Fruit fly (Drosophila melanogaster): ENCODE results near the gene CG4669.

Gene CG4669

DNA sequence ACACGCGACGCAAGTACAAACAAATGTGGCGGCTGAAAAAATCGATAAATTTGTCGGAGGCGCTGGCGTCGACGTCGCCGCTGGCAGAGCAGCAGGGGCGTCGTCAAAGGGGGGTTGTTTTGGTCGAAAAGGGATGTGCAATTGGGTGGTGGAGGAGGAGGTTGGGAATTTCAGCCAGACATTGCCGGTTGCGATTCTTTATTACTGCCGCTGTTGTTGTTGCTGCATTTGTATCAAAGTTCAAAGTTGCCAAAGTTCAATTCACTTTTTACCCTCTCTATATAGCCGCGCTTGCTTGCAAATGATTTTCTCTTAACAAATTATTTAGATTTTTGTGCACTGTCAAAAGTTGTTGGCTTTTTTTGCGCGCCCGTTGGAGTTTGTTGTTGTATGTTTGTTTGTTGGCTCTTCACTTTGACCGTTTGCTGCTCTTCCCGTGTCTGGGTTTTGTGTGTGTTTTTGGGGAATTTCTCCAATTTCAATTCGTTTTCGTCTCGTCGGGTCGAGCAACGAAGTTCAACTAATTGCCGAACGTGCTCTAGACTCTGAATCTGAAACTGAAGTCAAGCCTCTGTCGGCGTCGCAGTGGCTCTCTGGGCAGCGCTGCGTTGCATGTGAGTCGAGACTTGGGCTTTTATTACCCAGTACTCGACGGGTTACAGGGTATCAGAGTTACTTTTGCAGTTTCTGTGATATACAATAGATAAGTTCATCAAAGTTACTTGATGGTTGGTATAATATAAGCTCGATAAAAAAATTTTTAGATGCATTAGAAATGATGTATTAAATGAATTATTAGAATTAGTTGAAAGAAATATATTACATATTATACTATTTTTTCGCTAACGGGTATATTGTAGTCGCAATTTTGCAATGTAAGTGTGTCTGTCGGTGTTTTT lies 13.9 kb downstream of the CG4669 start (continued):
- no peak for TF ChIP-seq ss (GFP tag; optimal IDR thresholded peaks at IDR 0.05)
- peak; percentile 88 for TF ChIP-seq CG4318 (GFP tag; optimal IDR thresholded peaks at IDR 0.05)
- TF ChIP-seq dac (GFP tag; optimal IDR thresholded peaks at IDR 0.05): peak; percentile 86
- peak; percentile 36 for TF ChIP-seq dsx (GFP tag; optimal IDR thresholded peaks at IDR 0.05; ENCODE audit: poor library complexity, severe bottlenecking)
- TF ChIP-seq Smox (GFP tag; optimal IDR thresholded peaks at IDR 0.05): peak; percentile 62
- no peak for TF ChIP-seq Hr38 (GFP tag; optimal IDR thresholded peaks at IDR 0.05)
- TF ChIP-seq Gug (GFP tag; IDR thresholded peaks at IDR 0.05): peak; percentile 84
- TF ChIP-seq CG9139 (GFP tag; optimal IDR thresholded peaks at IDR 0.05): no peak
- peak; percentile 11 for TF ChIP-seq Blimp-1 (GFP tag; optimal IDR thresholded peaks at IDR 0.05)
- peak; percentile 73 for TF ChIP-seq Ets21C (GFP tag; optimal IDR thresholded peaks at IDR 0.05)
- peak; percentile 86 for TF ChIP-seq eg (GFP tag; IDR thresholded peaks at IDR 0.05)
- peak; percentile 38 for TF ChIP-seq vri (GFP tag; optimal IDR thresholded peaks at IDR 0.05)
- TF ChIP-seq svp (GFP tag): peak; percentile 89
- TF ChIP-seq fkh (GFP tag; optimal IDR thresholded peaks at IDR 0.05): peak; percentile 23
- peak; percentile 64 for TF ChIP-seq topi (GFP tag; optimal IDR thresholded peaks at IDR 0.05)
- TF ChIP-seq CG8632 (GFP tag; optimal IDR thresholded peaks at IDR 0.05): peak; percentile 25
- no peak for TF ChIP-seq CG6854 (GFP tag; optimal IDR thresholded peaks at IDR 0.05)
- TF ChIP-seq Lpt (GFP tag; optimal IDR thresholded peaks at IDR 0.05): peak; percentile 72
- TF ChIP-seq Ets96B (tag; optimal IDR thresholded peaks at IDR 0.05): peak; percentile 26
- no peak for TF ChIP-seq Eip93F (GFP tag; optimal IDR thresholded peaks at IDR 0.05)
- peak; percentile 68 for TF ChIP-seq acj6 (GFP tag; optimal IDR thresholded peaks at IDR 0.05)
- peak; percentile 16 for TF ChIP-seq CG10669 (GFP tag; optimal IDR thresholded peaks at IDR 0.05)
- TF ChIP-seq CG7368 (GFP tag; optimal IDR thresholded peaks at IDR 0.05): peak; percentile 72
- peak; percentile 40 for TF ChIP-seq CG6808 (GFP tag; optimal IDR thresholded peaks at IDR 0.05)
- TF ChIP-seq pdm3 (GFP tag; optimal IDR thresholded peaks at IDR 0.05): peak; percentile 74
- peak; percentile 81 for TF ChIP-seq OdsH (GFP tag; optimal IDR thresholded peaks at IDR 0.05)
- TF ChIP-seq Sox102F (GFP tag; optimal IDR thresholded peaks at IDR 0.05): peak; percentile 66
- TF ChIP-seq fd85E (GFP tag; optimal IDR thresholded peaks at IDR 0.05): peak; percentile 31
- TF ChIP-seq CG32006 (GFP tag; optimal IDR thresholded peaks at IDR 0.05): peak; percentile 86
- TF ChIP-seq spab (GFP tag; optimal IDR thresholded peaks at IDR 0.05): peak; percentile 19
- TF ChIP-seq lz (GFP tag; optimal IDR thresholded peaks at IDR 0.05): peak; percentile 79
- peak; percentile 65 for TF ChIP-seq CG3919 (GFP tag; optimal IDR thresholded peaks at IDR 0.05)
- peak; percentile 83 for TF ChIP-seq CG8119 (GFP tag; IDR thresholded peaks at IDR 0.05)
- TF ChIP-seq CG1621 (tag; optimal IDR thresholded peaks at IDR 0.05): peak; percentile 27
- TF ChIP-seq CG11294 (GFP tag; IDR thresholded peaks at IDR 0.05): peak; percentile 88
- TF ChIP-seq esn (GFP tag; optimal IDR thresholded peaks at IDR 0.05): peak; percentile 64

DNA sequence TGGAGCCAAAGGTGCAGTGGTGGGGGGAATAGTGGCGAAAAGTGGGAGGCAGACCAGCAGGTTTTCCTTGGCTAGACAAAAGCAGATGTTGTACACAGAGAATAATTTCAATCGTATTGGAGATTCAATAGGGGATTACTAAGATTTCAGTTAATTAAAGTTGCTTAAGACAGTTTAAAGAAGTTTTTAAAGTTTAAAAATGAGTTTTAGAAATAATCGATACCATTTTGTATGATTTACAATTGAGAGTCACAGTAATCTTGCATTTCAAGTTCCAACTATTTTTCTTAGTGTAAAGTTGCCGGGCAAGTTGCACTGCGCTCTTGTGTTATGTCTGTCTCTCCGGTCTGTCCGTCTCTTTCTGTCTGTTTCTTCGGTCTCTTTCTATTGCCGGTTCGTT lies 14.6 kb downstream of the CG4669 start:
- peak; percentile 92 for TF ChIP-seq dsx (GFP tag; optimal IDR thresholded peaks at IDR 0.05; ENCODE audit: poor library complexity, severe bottlenecking)
- peak; percentile 35 for TF ChIP-seq Blimp-1 (GFP tag; optimal IDR thresholded peaks at IDR 0.05)
- peak; percentile 73 for TF ChIP-seq CG11902 (GFP tag; optimal IDR thresholded peaks at IDR 0.05)
- TF ChIP-seq Sox15 (GFP tag; optimal IDR thresholded peaks at IDR 0.05): peak; percentile 82
- peak; percentile 96 for TF ChIP-seq CG11762 (GFP tag; optimal IDR thresholded peaks at IDR 0.05; ENCODE audit: insufficient read depth)
- TF ChIP-seq pdm3 (GFP tag; optimal IDR thresholded peaks at IDR 0.05): peak; percentile 93
- peak; percentile 88 for TF ChIP-seq CG10631 (GFP tag; optimal IDR thresholded peaks at IDR 0.05)
- peak; percentile 98 for TF ChIP-seq Lpt (GFP tag; optimal IDR thresholded peaks at IDR 0.05)
- peak; percentile 75 for TF ChIP-seq Smox (GFP tag; optimal IDR thresholded peaks at IDR 0.05)
- peak; percentile 41 for TF ChIP-seq Hr38 (GFP tag; optimal IDR thresholded peaks at IDR 0.05)
- TF ChIP-seq topi (GFP tag; optimal IDR thresholded peaks at IDR 0.05): peak; percentile 91
- TF ChIP-seq Sox14 (GFP tag; optimal IDR thresholded peaks at IDR 0.05): peak; percentile 95
- peak; percentile 82 for TF ChIP-seq CG31627 (GFP tag; optimal IDR thresholded peaks at IDR 0.05)
- TF ChIP-seq spab (GFP tag; optimal IDR thresholded peaks at IDR 0.05): peak; percentile 95
- TF ChIP-seq CG1621 (tag; optimal IDR thresholded peaks at IDR 0.05): peak; percentile 92
- TF ChIP-seq CG6276 (GFP tag; optimal IDR thresholded peaks at IDR 0.05): peak; percentile 99
- peak; percentile 97 for TF ChIP-seq Hr4 (GFP tag; optimal IDR thresholded peaks at IDR 0.05)
- peak; percentile 45 for TF ChIP-seq Ets21C (GFP tag; optimal IDR thresholded peaks at IDR 0.05)
- TF ChIP-seq svp (GFP tag): peak; percentile 87
- peak; percentile 59 for TF ChIP-seq vri (GFP tag; optimal IDR thresholded peaks at IDR 0.05)
- peak; percentile 97 for TF ChIP-seq CG3919 (GFP tag; optimal IDR thresholded peaks at IDR 0.05)
- TF ChIP-seq Gug (GFP tag; IDR thresholded peaks at IDR 0.05): peak; percentile 91
- peak; percentile 95 for TF ChIP-seq CG4318 (GFP tag; optimal IDR thresholded peaks at IDR 0.05)
- TF ChIP-seq OdsH (GFP tag; optimal IDR thresholded peaks at IDR 0.05): peak; percentile 94
- TF ChIP-seq CG7368 (GFP tag; optimal IDR thresholded peaks at IDR 0.05): peak; percentile 75
- peak; percentile 95 to 97 for TF ChIP-seq ss (GFP tag; optimal IDR thresholded peaks at IDR 0.05)
- TF ChIP-seq Eip75B (GFP tag; optimal IDR thresholded peaks at IDR 0.05): peak; percentile 79
- TF ChIP-seq CG34406 (GFP tag; optimal IDR thresholded peaks at IDR 0.05): peak; percentile 89

All from whole organism, prepupa.